Fruit fly (Drosophila melanogaster) whole organism, embryonic: ENCODE data around the gene CG18171.

Source experiments
- Blimp-1 ChIP-seq: fragments of 200-800 bp; sonication (Bioruptor generic); optimal IDR thresholded peaks from 3 replicates; lab custom pipeline; 2018; ENCODE audit warnings: missing biosample characterization, missing genetic modification characterization, mild to moderate bottlenecking, moderate library complexity, missing genetic modification reagents
- CG10274 ChIP-seq: fragments of 200-800 bp; sonication (Bioruptor generic); optimal IDR thresholded peaks from 3 replicates; lab custom pipeline; 2017; ENCODE audit warnings: missing biosample characterization, mild to moderate bottlenecking, missing genetic modification characterization
- CG10979 ChIP-seq: fragments of 200-800 bp; sonication (Bioruptor generic); optimal IDR thresholded peaks from 2 replicates; lab custom pipeline; 2018; ENCODE audit warnings: missing biosample characterization, mild to moderate bottlenecking, missing genetic modification characterization, moderate library complexity
- CG11398 ChIP-seq: fragments of 200-800 bp; sonication (Bioruptor generic); optimal IDR thresholded peaks from 2 replicates; lab custom pipeline; 2016; ENCODE audit warnings: missing biosample characterization, missing genetic modification characterization
- CG11695 ChIP-seq: fragments of 200-800 bp; sonication (Bioruptor generic); IDR thresholded peaks from 3 replicates; pipeline ENCODE4 v1.3.6; 2022; ENCODE audit warnings: missing biosample characterization, missing genetic modification characterization
- CG14860 ChIP-seq: fragments of 200-800 bp; sonication (Bioruptor generic); IDR thresholded peaks from 3 replicates; pipeline ENCODE4 v1.3.6; 2022; ENCODE audit warnings: missing biosample characterization, missing genetic modification characterization; ENCODE audit not compliant: partially characterized antibody
- CG15073 ChIP-seq: fragments of 200-800 bp; sonication (Bioruptor generic); optimal IDR thresholded peaks from 2 replicates; lab custom pipeline; 2016; ENCODE audit warnings: missing biosample characterization, missing genetic modification characterization
- CG1529 ChIP-seq: fragments of 200-800 bp; sonication (Bioruptor generic); optimal IDR thresholded peaks from 3 replicates; lab custom pipeline; 2018; ENCODE audit warnings: missing biosample characterization, missing genetic modification characterization
- CG15514 ChIP-seq: fragments of 200-800 bp; sonication (Bioruptor generic); optimal IDR thresholded peaks from 3 replicates; lab custom pipeline; 2017; ENCODE audit warnings: missing biosample characterization, missing genetic modification characterization, mild to moderate bottlenecking, moderate library complexity, missing genetic modification reagents
- CG2202 ChIP-seq: fragments of 200-800 bp; sonication (Bioruptor generic); optimal IDR thresholded peaks from 2 replicates; lab custom pipeline; 2018; ENCODE audit warnings: missing biosample characterization, mild to moderate bottlenecking, missing genetic modification characterization
- CG2875 ChIP-seq: fragments of 200-800 bp; sonication (Bioruptor generic); optimal IDR thresholded peaks from 2 replicates; lab custom pipeline; 2017; ENCODE audit warnings: missing biosample characterization, mild to moderate bottlenecking, missing genetic modification characterization, missing genetic modification reagents
- CG34376 ChIP-seq: fragments of 200-800 bp; sonication (Bioruptor generic); optimal IDR thresholded peaks from 2 replicates; lab custom pipeline; 2018; ENCODE audit warnings: missing biosample characterization, mild to moderate bottlenecking, missing genetic modification characterization
- CG4730 ChIP-seq: fragments of 200-800 bp; sonication (Bioruptor generic); IDR thresholded peaks from 2 replicates; pipeline ENCODE4 v1.3.6; 2022; ENCODE audit warnings: missing biosample characterization, missing genetic modification characterization
- CG5953 ChIP-seq: fragments of 200-800 bp; sonication (Bioruptor generic); IDR thresholded peaks from 2 replicates; pipeline ENCODE4 v1.3.6; 2022; ENCODE audit warnings: missing biosample characterization, missing genetic modification characterization
- CG6272 ChIP-seq: fragments of 200-800 bp; sonication (Bioruptor generic); IDR thresholded peaks from 2 replicates; pipeline ENCODE4 v1.3.6; 2022; ENCODE audit warnings: missing biosample characterization, missing genetic modification characterization
- CG6765 ChIP-seq: fragments of 200-800 bp; sonication (Bioruptor generic); optimal IDR thresholded peaks from 3 replicates; lab custom pipeline; 2017; ENCODE audit warnings: missing biosample characterization, mild to moderate bottlenecking, missing genetic modification characterization
- CG6791 ChIP-seq: fragments of 200-800 bp; sonication (Bioruptor generic); IDR thresholded peaks from 3 replicates; pipeline ENCODE4 v1.3.6; 2022; ENCODE audit warnings: missing biosample characterization, missing genetic modification characterization; ENCODE audit not compliant: partially characterized antibody
- CG6813 ChIP-seq: fragments of 200-800 bp; sonication (Bioruptor generic); optimal IDR thresholded peaks from 2 replicates; lab custom pipeline; 2017; ENCODE audit warnings: missing biosample characterization, missing genetic modification characterization, mild to moderate bottlenecking, moderate library complexity, missing genetic modification reagents
- CG7839 ChIP-seq: fragments of 200-800 bp; sonication (Bioruptor generic); optimal IDR thresholded peaks from 3 replicates; lab custom pipeline; 2018; ENCODE audit warnings: missing biosample characterization, mild to moderate bottlenecking, missing genetic modification characterization, moderate library complexity
- D19A ChIP-seq: fragments of 200-800 bp; optimal IDR thresholded peaks from 3 replicates; lab custom pipeline; 2019; ENCODE audit warnings: missing biosample characterization, mild to moderate bottlenecking, missing genetic modification characterization, moderate library complexity
- Dref ChIP-seq: fragments of 200-800 bp; sonication (Bioruptor generic); IDR thresholded peaks from 2 replicates; pipeline ENCODE4 v1.3.6; 2022; ENCODE audit warnings: missing biosample characterization, missing genetic modification characterization
- HLHmδ ChIP-seq: fragments of 200-800 bp; sonication (Bioruptor generic); optimal IDR thresholded peaks from 2 replicates; lab custom pipeline; 2018; ENCODE audit warnings: missing biosample characterization, mild to moderate bottlenecking, missing genetic modification characterization, moderate library complexity
- HmgZ ChIP-seq: fragments of 200-800 bp; sonication (Bioruptor generic); optimal IDR thresholded peaks from 2 replicates; lab custom pipeline; 2018; ENCODE audit warnings: missing biosample characterization, mild to moderate bottlenecking, missing genetic modification characterization
- Jarid2 ChIP-seq: fragments of 200-800 bp; sonication (Bioruptor generic); optimal IDR thresholded peaks from 3 replicates; lab custom pipeline; 2017; ENCODE audit warnings: mild to moderate bottlenecking, missing biosample characterization, missing genetic modification reagents, missing genetic modification characterization
- Lpt ChIP-seq: fragments of >200 bp; optimal IDR thresholded peaks from 2 replicates; lab custom pipeline; 2018; ENCODE audit warnings: missing biosample characterization, missing genetic modification characterization
- MESR4 ChIP-seq: fragments of 200-800 bp; sonication (Bioruptor generic); optimal IDR thresholded peaks from 2 replicates; lab custom pipeline; 2018; ENCODE audit warnings: missing biosample characterization, mild to moderate bottlenecking, missing genetic modification characterization, moderate library complexity
- Mad ChIP-seq: fragments of 200-800 bp; sonication (Bioruptor generic); optimal IDR thresholded peaks from 2 replicates; lab custom pipeline; 2016; ENCODE audit warnings: missing biosample characterization, missing genetic modification characterization
- Nf-YC ChIP-seq: fragments of 200-800 bp; optimal IDR thresholded peaks from 3 replicates; lab custom pipeline; 2019; ENCODE audit warnings: missing biosample characterization, mild to moderate bottlenecking, missing genetic modification characterization, moderate library complexity
- Rx ChIP-seq: fragments of 200-800 bp; sonication (Bioruptor generic); IDR thresholded peaks from 2 replicates; pipeline ENCODE4 v1.3.6; 2022; ENCODE audit warnings: missing biosample characterization, missing genetic modification characterization
- Sox100B ChIP-seq: fragments of 200-800 bp; sonication (Bioruptor generic); optimal IDR thresholded peaks from 3 replicates; lab custom pipeline; 2018; ENCODE audit warnings: missing biosample characterization, mild to moderate bottlenecking, missing genetic modification characterization
- Sry-δ ChIP-seq: fragments of 200-800 bp; sonication (Bioruptor generic); optimal IDR thresholded peaks from 2 replicates; lab custom pipeline; 2016; ENCODE audit warnings: missing biosample characterization, missing genetic modification characterization
- Xbp1 ChIP-seq: fragments of 200-800 bp; sonication (Bioruptor generic); optimal IDR thresholded peaks from 3 replicates; lab custom pipeline; 2016; ENCODE audit warnings: missing biosample characterization, mild to moderate bottlenecking, missing genetic modification characterization
- ap ChIP-seq: fragments of 200-800 bp; sonication (Bioruptor generic); IDR thresholded peaks from 2 replicates; pipeline ENCODE4 v1.3.6; 2022; ENCODE audit warnings: missing biosample characterization, missing genetic modification characterization
- ash1 ChIP-seq: fragments of 200-800 bp; sonication (Bioruptor generic); optimal IDR thresholded peaks from 2 replicates; lab custom pipeline; 2018; ENCODE audit warnings: missing biosample characterization, mild to moderate bottlenecking, missing genetic modification characterization
- caup ChIP-seq: fragments of 200-800 bp; sonication (Bioruptor generic); optimal IDR thresholded peaks from 3 replicates; lab custom pipeline; 2017; ENCODE audit warnings: missing biosample characterization, mild to moderate bottlenecking, missing genetic modification characterization, moderate library complexity; ENCODE audit not compliant: severe bottlenecking
- crp ChIP-seq, 2 experiments: fragments of 200-800 bp; sonication (Bioruptor generic); optimal IDR thresholded peaks; 2 replicates in 1 of 2; 3 replicates in 1 of 2; lab custom pipeline; 2017; ENCODE audit warnings: missing biosample characterization in 2 of 2, missing genetic modification characterization in 2 of 2, mild to moderate bottlenecking in 1 of 2, moderate library complexity in 1 of 2
- danr ChIP-seq: fragments of 200-800 bp; sonication (Bioruptor generic); IDR thresholded peaks from 2 replicates; pipeline ENCODE4 v1.3.6; 2022; ENCODE audit warnings: missing biosample characterization, missing genetic modification characterization
- fd96Cb ChIP-seq: fragments of 200-800 bp; sonication (Bioruptor generic); optimal IDR thresholded peaks from 2 replicates; lab custom pipeline; 2018; ENCODE audit warnings: missing biosample characterization, mild to moderate bottlenecking, missing genetic modification characterization, moderate library complexity
- grn ChIP-seq: fragments of 200-800 bp; sonication (Bioruptor generic); optimal IDR thresholded peaks from 3 replicates; lab custom pipeline; 2017; ENCODE audit warnings: missing biosample characterization, missing genetic modification characterization
- hbn ChIP-seq: fragments of 200-800 bp; sonication (Bioruptor generic); IDR thresholded peaks from 2 replicates; pipeline ENCODE4 v1.3.6; 2022; ENCODE audit warnings: missing biosample characterization, missing genetic modification characterization; ENCODE audit not compliant: partially characterized antibody
- kah ChIP-seq: fragments of 200-800 bp; sonication (Bioruptor generic); optimal IDR thresholded peaks from 2 replicates; lab custom pipeline; 2018; ENCODE audit warnings: missing biosample characterization, mild to moderate bottlenecking, missing genetic modification characterization
- lola ChIP-seq, 3 experiments: fragments of >200 bp in 2 of 3; fragments of 200-800 bp in 1 of 3; sonication (Bioruptor generic) in 1 of 3; optimal IDR thresholded peaks; 2 replicates each; lab custom pipeline; 2017 to 2019; ENCODE audit warnings: missing biosample characterization in 3 of 3, missing genetic modification characterization in 3 of 3, mild to moderate bottlenecking in 1 of 3, moderate library complexity in 1 of 3
- nmo ChIP-seq: fragments of 200-800 bp; sonication (Bioruptor generic); optimal IDR thresholded peaks from 2 replicates; lab custom pipeline; 2018; ENCODE audit warnings: missing biosample characterization, mild to moderate bottlenecking, missing genetic modification characterization, moderate library complexity
- otp ChIP-seq: fragments of 200-800 bp; sonication (Bioruptor generic); IDR thresholded peaks from 3 replicates; pipeline ENCODE4, ENCODE4 v1.3.6; 2022; ENCODE audit warnings: missing biosample characterization, missing genetic modification characterization
- repo ChIP-seq: fragments of 200-800 bp; sonication (Bioruptor generic); optimal IDR thresholded peaks from 2 replicates; lab custom pipeline; 2016; ENCODE audit warnings: missing biosample characterization, missing genetic modification characterization
- sisA ChIP-seq: fragments of 200-800 bp; sonication (Bioruptor generic); IDR thresholded peaks from 2 replicates; pipeline ENCODE4 v1.3.6; 2022; ENCODE audit warnings: missing biosample characterization, missing genetic modification characterization
- twi ChIP-seq: fragments of 200-800 bp; optimal IDR thresholded peaks from 2 replicates; lab custom pipeline; 2019; ENCODE audit warnings: missing biosample characterization, mild to moderate bottlenecking, missing genetic modification characterization, moderate library complexity
- zen2 ChIP-seq: fragments of 200-800 bp; sonication (Bioruptor generic); IDR thresholded peaks from 3 replicates; pipeline ENCODE4 v1.3.6; 2022; ENCODE audit warnings: missing biosample characterization, missing genetic modification characterization; ENCODE audit not compliant: partially characterized antibody

Gene CG18171

DNA sequence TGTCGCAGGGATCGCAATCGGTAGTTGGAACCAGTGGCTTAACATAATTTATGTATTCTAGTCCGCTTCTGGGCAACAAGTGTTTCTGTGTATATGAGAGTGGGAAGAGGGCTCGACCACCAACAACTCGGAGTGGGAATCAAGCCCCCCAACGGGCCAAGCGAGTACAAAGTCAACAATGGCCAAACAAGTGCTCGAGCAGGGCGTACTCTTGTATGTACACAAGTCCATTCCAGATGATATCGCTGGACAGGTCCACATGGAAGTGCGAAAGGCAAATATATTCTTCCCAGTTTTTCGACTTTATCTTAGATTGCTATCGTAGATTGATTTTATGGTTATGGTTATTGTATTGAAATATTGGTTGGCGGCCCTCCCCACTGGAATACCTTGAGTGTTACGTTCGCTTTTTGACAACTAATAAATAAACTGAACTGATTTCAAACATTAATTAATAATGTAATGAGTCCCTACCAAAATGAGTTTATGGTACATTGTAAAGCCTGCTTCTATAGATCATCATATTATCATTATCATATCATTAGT is 19.7 kb upstream of the CG18171 start (continued):
- no peak for TF ChIP-seq Nf-YC (tag; lab: Kevin White, UChicago)
- peak; percentile 69 for TF ChIP-seq CG6813
- TF ChIP-seq CG34376 = peak; percentile 94
- peak; percentile 27 for TF ChIP-seq caup
- no peak for TF ChIP-seq HmgZ (tag; lab: Kevin White, UChicago)
- TF ChIP-seq MESR4 (GFP tag; lab: Kevin White, UChicago) = no peak
- no peak for TF ChIP-seq CG6791
- TF ChIP-seq zen2 (GFP tag; lab: Robert Waterston, UW) = no peak
- TF ChIP-seq CG5953 (GFP tag; lab: Robert Waterston, UW) = no peak
- no peak for TF ChIP-seq Mad (GFP tag; lab: Kevin White, UChicago)
- no peak for TF ChIP-seq Sox100B (GFP tag; lab: Kevin White, UChicago)
- no peak for TF ChIP-seq CG15073 (GFP tag; lab: Kevin White, UChicago)
- TF ChIP-seq HLHmδ = peak; percentile 35
- TF ChIP-seq CG6765 (GFP tag; lab: Kevin White, UChicago) = peak; percentile 2
- TF ChIP-seq CG15514 (GFP tag; lab: Kevin White, UChicago) = peak; percentile 36
- TF ChIP-seq twi (tag; lab: Kevin White, UChicago) = peak; percentile 35
- TF ChIP-seq Xbp1 (GFP tag; lab: Kevin White, UChicago) = no peak
- TF ChIP-seq nmo (GFP tag; lab: Kevin White, UChicago) = no peak
- no peak for TF ChIP-seq Sry-δ (GFP tag; lab: Kevin White, UChicago)
- TF ChIP-seq Rx (GFP tag; lab: Robert Waterston, UW) = no peak
- TF ChIP-seq otp (GFP tag; lab: Robert Waterston, UW) = peak; percentile 15; the same call in 2 of the 3 replicates
- no peak for TF ChIP-seq sisA (GFP tag; lab: Robert Waterston, UW)
- no peak for TF ChIP-seq CG11398 (GFP tag; lab: Kevin White, UChicago)
- no peak for TF ChIP-seq Lpt (GFP tag; lab: Kevin White, UChicago)
- TF ChIP-seq CG6272 (GFP tag; lab: Robert Waterston, UW) = no peak
- TF ChIP-seq ap (GFP tag; lab: Robert Waterston, UW) = no peak
- peak; percentile 95 for TF ChIP-seq grn (GFP tag; lab: Kevin White, UChicago)

DNA sequence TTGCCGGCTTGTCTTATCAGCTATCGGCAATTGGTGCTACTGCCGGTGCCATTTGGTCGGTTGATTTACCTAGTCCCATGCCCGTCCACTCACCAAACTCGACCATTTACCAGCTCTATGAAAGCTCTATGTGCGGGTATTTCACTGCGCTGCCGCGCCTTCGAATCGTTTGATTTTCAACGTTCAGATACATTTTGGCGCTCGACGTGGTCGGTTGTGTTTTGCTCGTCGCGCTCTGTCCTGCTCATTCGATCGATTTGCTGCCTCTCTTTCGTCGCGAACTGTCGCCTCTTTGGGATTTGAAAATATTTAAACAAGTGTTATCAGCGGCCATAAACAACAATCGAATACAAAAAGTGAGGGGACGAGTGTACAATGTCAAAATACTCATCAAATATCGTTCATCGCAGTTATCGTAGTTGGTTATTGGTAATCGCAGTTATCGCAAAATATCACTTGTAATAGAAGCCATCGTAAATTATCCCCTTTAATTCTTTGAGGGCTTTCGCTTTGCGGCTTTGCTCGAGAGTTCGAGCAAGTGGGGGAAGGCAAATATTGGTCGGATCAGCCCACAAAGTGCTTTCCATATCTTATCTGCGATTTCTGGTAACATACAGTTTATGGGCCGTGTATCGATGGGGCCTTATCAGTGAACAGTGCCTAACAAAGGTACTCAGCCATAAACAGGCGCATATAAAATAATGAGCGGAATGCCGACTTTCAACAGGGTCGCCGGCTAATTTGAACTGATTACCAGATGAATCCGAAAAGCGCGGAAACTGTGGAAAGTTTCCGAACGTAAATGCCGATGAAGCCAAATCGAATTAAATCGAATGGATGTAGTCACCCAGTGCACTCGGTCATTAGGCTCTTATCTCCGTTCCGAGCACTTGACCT is 18.9 kb upstream of the CG18171 start:
- no peak for TF ChIP-seq CG10979
- no peak for TF ChIP-seq CG10274 (GFP tag; lab: Kevin White, UChicago)
- no peak for TF ChIP-seq hbn
- TF ChIP-seq Blimp-1 (GFP tag; lab: Kevin White, UChicago) = no peak
- no peak for TF ChIP-seq CG1529 (GFP tag; lab: Kevin White, UChicago)
- TF ChIP-seq CG2202 (tag; lab: Kevin White, UChicago) = no peak
- TF ChIP-seq CG4730 (GFP tag; lab: Robert Waterston, UW) = no peak
- peak; percentile 52 for TF ChIP-seq Jarid2 (GFP tag; lab: Kevin White, UChicago)
- TF ChIP-seq Dref (GFP tag; lab: Robert Waterston, UW) = peak; percentile 21
- TF ChIP-seq lola (GFP tag; optimal IDR thresholded peaks at IDR 0.05; lab: Kevin White, UChicago) = no peak
- TF ChIP-seq kah (GFP tag; lab: Kevin White, UChicago) = no peak
- no peak for TF ChIP-seq CG2875 (GFP tag; lab: Kevin White, UChicago)
- no peak for TF ChIP-seq CG14860
- no peak for TF ChIP-seq CG7839 (tag; lab: Kevin White, UChicago)
- TF ChIP-seq D19A (tag; lab: Kevin White, UChicago) = no peak
- TF ChIP-seq danr (GFP tag; lab: Robert Waterston, UW) = no peak
- TF ChIP-seq CG11695 (GFP tag; lab: Robert Waterston, UW) = no peak
- no peak for TF ChIP-seq fd96Cb (tag; lab: Kevin White, UChicago)
- no peak for TF ChIP-seq ash1 (GFP tag; lab: Kevin White, UChicago)
- TF ChIP-seq repo (GFP tag; lab: Kevin White, UChicago) = no peak
- no peak for TF ChIP-seq crp (GFP tag; optimal IDR thresholded peaks at IDR 0.05; lab: Kevin White, UChicago)
